Fruit fly (Drosophila melanogaster) whole organism, prepupa: Measurements from ENCODE around the gene CG15544.

Experiments used
- CG11294 ChIP-seq: fragments of 200-800 bp; sonication (Bioruptor generic); IDR thresholded peaks from 2 replicates; pipeline ENCODE4 v1.3.6; 2022; ENCODE audit warnings: missing biosample characterization, missing genetic modification characterization
- CG11902 ChIP-seq: fragments of 200-800 bp; sonication (Bioruptor generic); optimal IDR thresholded peaks from 3 replicates; lab custom pipeline; 2016; ENCODE audit warnings: missing biosample characterization, missing genetic modification characterization
- CG1621 ChIP-seq: fragments of 200-800 bp; sonication (Bioruptor generic); optimal IDR thresholded peaks from 3 replicates; lab custom pipeline; 2018; ENCODE audit warnings: missing biosample characterization, mild to moderate bottlenecking, missing genetic modification characterization
- CG6854 ChIP-seq: fragments of 200-800 bp; sonication (Bioruptor generic); optimal IDR thresholded peaks from 2 replicates; lab custom pipeline; 2017; ENCODE audit warnings: missing biosample characterization, mild to moderate bottlenecking, missing genetic modification characterization
- CG8119 ChIP-seq: fragments of 200-800 bp; sonication (Bioruptor generic); IDR thresholded peaks from 3 replicates; pipeline ENCODE4 v1.3.6; 2022; ENCODE audit warnings: missing biosample characterization, missing genetic modification characterization
- CG8632 ChIP-seq: fragments of 200-800 bp; sonication (Bioruptor generic); optimal IDR thresholded peaks from 3 replicates; lab custom pipeline; 2016; ENCODE audit warnings: missing biosample characterization, missing genetic modification characterization
- Sox14 ChIP-seq: fragments of 200-800 bp; sonication (Bioruptor generic); optimal IDR thresholded peaks from 3 replicates; lab custom pipeline; 2016; ENCODE audit warnings: missing biosample characterization, missing genetic modification characterization
- cyc ChIP-seq: fragments of 200-800 bp; sonication (Bioruptor generic); optimal IDR thresholded peaks from 3 replicates; lab custom pipeline; 2016; ENCODE audit warnings: missing biosample characterization, missing genetic modification characterization
- eg ChIP-seq: fragments of 200-800 bp; sonication (Bioruptor generic); IDR thresholded peaks from 3 replicates; pipeline ENCODE4 v1.3.6; 2022; ENCODE audit warnings: missing biosample characterization, missing genetic modification characterization
- fd59A ChIP-seq: fragments of 200-800 bp; sonication (Bioruptor generic); optimal IDR thresholded peaks from 2 replicates; lab custom pipeline; 2017; ENCODE audit warnings: missing biosample characterization, mild to moderate bottlenecking, missing genetic modification characterization, missing genetic modification reagents
- lz ChIP-seq: fragments of 200-800 bp; sonication (Bioruptor generic); optimal IDR thresholded peaks from 3 replicates; lab custom pipeline; 2016; ENCODE audit warnings: missing biosample characterization, missing genetic modification characterization

- TF ChIP-seq CG1621 (tag; lab: Kevin White, UChicago) (no peak), CG11902 (no peak), CG8632 (GFP tag; lab: Kevin White, UChicago) (no peak), Sox14 (GFP tag; lab: Kevin White, UChicago) (no peak), fd59A (GFP tag; lab: Kevin White, UChicago) (no peak), lz (GFP tag; lab: Kevin White, UChicago) (no peak), cyc (GFP tag; lab: Kevin White, UChicago) (no peak), eg (GFP tag; lab: Robert Waterston, UW) (0 out of 3 replicates have a peak, but pooled peaks have one; percentile 45), CG11294 (GFP tag; lab: Robert Waterston, UW) (no peak), CG8119 (peak; percentile 47; the same call in 2 of the 3 replicates), CG6854 (GFP tag; lab: Kevin White, UChicago) (no peak)
Observed at dm6 chr3R:30828433-30829034, 915 bp downstream of the CG15544 start.
